Fruit fly (Drosophila melanogaster) whole organism, embryonic: ENCODE data around the gene CG31467.

ENCODE experiments used
- Atf3 ChIP-seq: fragments of 200-800 bp; sonication (Bioruptor generic); optimal IDR thresholded peaks from 3 replicates; lab custom pipeline; 2016; ENCODE audit warnings: missing biosample characterization, missing genetic modification characterization
- B-H2 ChIP-seq: fragments of 200-800 bp; sonication (Bioruptor generic); optimal IDR thresholded peaks from 2 replicates; lab custom pipeline; 2018; ENCODE audit warnings: missing biosample characterization, mild to moderate bottlenecking, missing genetic modification characterization
- CG10979 ChIP-seq: fragments of 200-800 bp; sonication (Bioruptor generic); optimal IDR thresholded peaks from 2 replicates; lab custom pipeline; 2018; ENCODE audit warnings: missing biosample characterization, mild to moderate bottlenecking, missing genetic modification characterization, moderate library complexity
- CG11504 ChIP-seq: fragments of 200-800 bp; sonication (Bioruptor generic); optimal IDR thresholded peaks from 3 replicates; lab custom pipeline; 2019; ENCODE audit warnings: missing biosample characterization, mild to moderate bottlenecking, missing genetic modification characterization, moderate library complexity
- CG12155 ChIP-seq: fragments of 200-800 bp; sonication (Bioruptor generic); optimal IDR thresholded peaks from 3 replicates; lab custom pipeline; 2016; ENCODE audit warnings: missing biosample characterization, missing genetic modification characterization
- CG12391 ChIP-seq: fragments of 200-800 bp; sonication (Bioruptor generic); optimal IDR thresholded peaks from 3 replicates; lab custom pipeline; 2018; ENCODE audit warnings: missing biosample characterization, mild to moderate bottlenecking, missing genetic modification characterization, moderate library complexity
- CG13123 ChIP-seq: fragments of 200-800 bp; sonication (Bioruptor generic); optimal IDR thresholded peaks from 2 replicates; lab custom pipeline; 2016; ENCODE audit warnings: missing biosample characterization, missing genetic modification characterization
- CG13287 ChIP-seq: fragments of 200-800 bp; sonication (Bioruptor generic); IDR thresholded peaks from 2 replicates; pipeline ENCODE4 v1.3.6; 2022; ENCODE audit warnings: missing biosample characterization, missing genetic modification characterization; ENCODE audit not compliant: partially characterized antibody
- CG15011 ChIP-seq: fragments of 200-800 bp; sonication (Bioruptor generic); optimal IDR thresholded peaks from 3 replicates; lab custom pipeline; 2018; ENCODE audit warnings: missing biosample characterization, mild to moderate bottlenecking, missing genetic modification characterization
- CG2202 ChIP-seq: fragments of 200-800 bp; sonication (Bioruptor generic); optimal IDR thresholded peaks from 2 replicates; lab custom pipeline; 2018; ENCODE audit warnings: missing biosample characterization, mild to moderate bottlenecking, missing genetic modification characterization
- CG31388 ChIP-seq: fragments of 200-800 bp; sonication (Bioruptor generic); optimal IDR thresholded peaks from 2 replicates; lab custom pipeline; 2016; ENCODE audit warnings: missing biosample characterization, missing genetic modification characterization
- CG3281 ChIP-seq: fragments of 200-800 bp; sonication (Bioruptor generic); optimal IDR thresholded peaks from 3 replicates; lab custom pipeline; 2017; ENCODE audit warnings: missing biosample characterization, mild to moderate bottlenecking, missing genetic modification characterization
- CG3847 ChIP-seq: fragments of 200-800 bp; sonication (Bioruptor generic); IDR thresholded peaks from 2 replicates; pipeline ENCODE4 v1.3.6; 2022; ENCODE audit warnings: missing biosample characterization, missing genetic modification characterization
- CG4617 ChIP-seq: fragments of 200-800 bp; sonication (Bioruptor generic); optimal IDR thresholded peaks from 3 replicates; lab custom pipeline; 2016; ENCODE audit warnings: missing biosample characterization, missing genetic modification characterization, borderline replicate concordance
- CG7556 ChIP-seq: fragments of 200-800 bp; sonication (Bioruptor generic); optimal IDR thresholded peaks from 2 replicates; lab custom pipeline; 2017; ENCODE audit warnings: missing biosample characterization, mild to moderate bottlenecking, missing genetic modification characterization
- CG9437 ChIP-seq: fragments of 200-800 bp; sonication (Bioruptor generic); optimal IDR thresholded peaks from 2 replicates; lab custom pipeline; 2018; ENCODE audit warnings: missing biosample characterization, mild to moderate bottlenecking, missing genetic modification characterization
- CG9727 ChIP-seq: fragments of 200-800 bp; sonication (Bioruptor generic); optimal IDR thresholded peaks from 3 replicates; lab custom pipeline; 2017; ENCODE audit warnings: missing biosample characterization, mild to moderate bottlenecking, missing genetic modification characterization
- CHES-1-like ChIP-seq: fragments of 200-800 bp; sonication (Bioruptor generic); optimal IDR thresholded peaks from 2 replicates; lab custom pipeline; 2016; ENCODE audit warnings: missing biosample characterization, missing genetic modification characterization
- Chrac-16 ChIP-seq: fragments of 200-800 bp; sonication (Bioruptor generic); optimal IDR thresholded peaks from 3 replicates; lab custom pipeline; 2016; ENCODE audit warnings: missing biosample characterization, missing genetic modification characterization
- D19A ChIP-seq: fragments of 200-800 bp; optimal IDR thresholded peaks from 3 replicates; lab custom pipeline; 2019; ENCODE audit warnings: missing biosample characterization, mild to moderate bottlenecking, missing genetic modification characterization, moderate library complexity
- Dbx ChIP-seq: fragments of 200-800 bp; sonication (Bioruptor generic); IDR thresholded peaks from 3 replicates; pipeline ENCODE4 v1.3.6; 2022; ENCODE audit warnings: missing biosample characterization, missing genetic modification characterization
- Dp ChIP-seq: fragments of 200-800 bp; sonication (Bioruptor generic); optimal IDR thresholded peaks from 2 replicates; lab custom pipeline; 2018; ENCODE audit warnings: missing biosample characterization, mild to moderate bottlenecking, missing genetic modification characterization, moderate library complexity
- E2f2 ChIP-seq: fragments of 200-800 bp; sonication (Bioruptor generic); IDR thresholded peaks from 2 replicates; pipeline ENCODE4 v1.3.6; 2022; ENCODE audit warnings: missing biosample characterization, missing genetic modification characterization
- GATAe ChIP-seq: fragments of 200-800 bp; sonication (Bioruptor generic); conservative IDR thresholded peaks from 2 replicates; pipeline ENCODE4 v1.3.6; 2022; ENCODE audit warnings: missing biosample characterization, missing genetic modification characterization
- HLH54F ChIP-seq: fragments of 200-800 bp; sonication (Bioruptor generic); optimal IDR thresholded peaks from 3 replicates; lab custom pipeline; 2016; ENCODE audit warnings: missing biosample characterization, missing genetic modification characterization
- HmgZ ChIP-seq: fragments of 200-800 bp; sonication (Bioruptor generic); optimal IDR thresholded peaks from 2 replicates; lab custom pipeline; 2018; ENCODE audit warnings: missing biosample characterization, mild to moderate bottlenecking, missing genetic modification characterization
- Lpt ChIP-seq: fragments of >200 bp; optimal IDR thresholded peaks from 2 replicates; lab custom pipeline; 2018; ENCODE audit warnings: missing biosample characterization, missing genetic modification characterization
- Nf-YC ChIP-seq: fragments of 200-800 bp; optimal IDR thresholded peaks from 3 replicates; lab custom pipeline; 2019; ENCODE audit warnings: missing biosample characterization, mild to moderate bottlenecking, missing genetic modification characterization, moderate library complexity
- NfI ChIP-seq: fragments of 200-800 bp; sonication (Bioruptor generic); optimal IDR thresholded peaks from 3 replicates; lab custom pipeline; 2018; ENCODE audit warnings: missing biosample characterization, mild to moderate bottlenecking, missing genetic modification characterization, moderate library complexity
- Oaz ChIP-seq: fragments of 200-800 bp; sonication (Bioruptor generic); IDR thresholded peaks from 2 replicates; pipeline ENCODE4 v1.3.6; 2022; ENCODE audit warnings: missing biosample characterization, missing genetic modification characterization
- PHDP ChIP-seq: fragments of 200-800 bp; sonication (Bioruptor generic); optimal IDR thresholded peaks from 3 replicates; lab custom pipeline; 2018; ENCODE audit warnings: missing biosample characterization, mild to moderate bottlenecking, missing genetic modification characterization, moderate library complexity
- Side ChIP-seq: fragments of 200-800 bp; sonication (Bioruptor generic); optimal IDR thresholded peaks from 2 replicates; lab custom pipeline; 2016; ENCODE audit warnings: missing biosample characterization, missing genetic modification characterization
- Stat92E ChIP-seq, 3 experiments: fragments of >200 bp in 2 of 3; fragments of 200-800 bp in 1 of 3; sonication (Bioruptor generic) in 1 of 3; optimal IDR thresholded peaks; 2 replicates each; lab custom pipeline; 2017 to 2019; ENCODE audit warnings: missing biosample characterization in 3 of 3, missing genetic modification characterization in 3 of 3, mild to moderate bottlenecking in 1 of 3, moderate library complexity in 1 of 3
- amos ChIP-seq: fragments of 200-800 bp; sonication (Bioruptor generic); IDR thresholded peaks from 2 replicates; pipeline ENCODE4 v1.3.6; 2022; ENCODE audit warnings: missing biosample characterization, missing genetic modification characterization; ENCODE audit not compliant: partially characterized antibody
- ase ChIP-seq: fragments of 200-800 bp; sonication (Bioruptor generic); IDR thresholded peaks from 3 replicates; pipeline ENCODE4 v1.3.6; 2022; ENCODE audit warnings: missing biosample characterization, missing genetic modification characterization
- corto ChIP-seq: fragments of 200-800 bp; sonication (Bioruptor generic); optimal IDR thresholded peaks from 2 replicates; lab custom pipeline; 2016; ENCODE audit warnings: missing biosample characterization, mild to moderate bottlenecking, missing genetic modification characterization, moderate library complexity
- dan ChIP-seq: fragments of 200-800 bp; sonication (Bioruptor generic); IDR thresholded peaks from 2 replicates; pipeline ENCODE4 v1.3.6; 2022; ENCODE audit warnings: missing biosample characterization, missing genetic modification characterization
- disco-r ChIP-seq: fragments of 200-800 bp; sonication (Bioruptor generic); optimal IDR thresholded peaks from 2 replicates; lab custom pipeline; 2016; ENCODE audit warnings: missing biosample characterization, missing genetic modification characterization
- dpn ChIP-seq, 2 experiments: fragments of 200-800 bp; sonication (Bioruptor generic); optimal IDR thresholded peaks; 3 replicates each; lab custom pipeline; 2016; ENCODE audit warnings: missing biosample characterization in 2 of 2, missing genetic modification characterization in 2 of 2
- exex ChIP-seq: fragments of 200-800 bp; sonication (Bioruptor generic); optimal IDR thresholded peaks from 4 replicates; lab custom pipeline; 2018; ENCODE audit warnings: missing biosample characterization, mild to moderate bottlenecking, missing genetic modification characterization, moderate library complexity
- fd3F ChIP-seq: fragments of 200-800 bp; sonication (Bioruptor generic); optimal IDR thresholded peaks from 2 replicates; lab custom pipeline; 2018; ENCODE audit warnings: missing biosample characterization, mild to moderate bottlenecking, missing genetic modification characterization, moderate library complexity
- fu2 ChIP-seq: fragments of 200-800 bp; sonication (Bioruptor generic); optimal IDR thresholded peaks from 2 replicates; lab custom pipeline; 2016; ENCODE audit warnings: missing biosample characterization, missing genetic modification characterization
- gfzf ChIP-seq: fragments of 200-800 bp; sonication (Bioruptor generic); optimal IDR thresholded peaks from 2 replicates; lab custom pipeline; 2016; ENCODE audit warnings: missing biosample characterization, mild to moderate bottlenecking, missing genetic modification characterization, moderate library complexity
- grau ChIP-seq: fragments of 200-800 bp; optimal IDR thresholded peaks from 3 replicates; lab custom pipeline; 2019; ENCODE audit warnings: missing biosample characterization, mild to moderate bottlenecking, missing genetic modification characterization, moderate library complexity
- hbn ChIP-seq: fragments of 200-800 bp; sonication (Bioruptor generic); IDR thresholded peaks from 2 replicates; pipeline ENCODE4 v1.3.6; 2022; ENCODE audit warnings: missing biosample characterization, missing genetic modification characterization; ENCODE audit not compliant: partially characterized antibody
- jigr1 ChIP-seq: fragments of 200-800 bp; sonication (Bioruptor generic); IDR thresholded peaks from 3 replicates; pipeline ENCODE4 v1.3.6; 2022; ENCODE audit warnings: missing biosample characterization, missing genetic modification characterization
- lmd ChIP-seq: fragments of 200-800 bp; sonication (Bioruptor generic); IDR thresholded peaks from 2 replicates; pipeline ENCODE4 v1.3.6; 2022; ENCODE audit warnings: missing biosample characterization, missing genetic modification characterization
- nmo ChIP-seq: fragments of 200-800 bp; sonication (Bioruptor generic); optimal IDR thresholded peaks from 2 replicates; lab custom pipeline; 2018; ENCODE audit warnings: missing biosample characterization, mild to moderate bottlenecking, missing genetic modification characterization, moderate library complexity
- pho ChIP-seq: fragments of 200-800 bp; sonication (Bioruptor generic); optimal IDR thresholded peaks from 2 replicates; lab custom pipeline; 2016; ENCODE audit warnings: missing biosample characterization, missing genetic modification characterization
- trem ChIP-seq: fragments of 200-800 bp; optimal IDR thresholded peaks from 3 replicates; lab custom pipeline; 2019; ENCODE audit warnings: missing biosample characterization, mild to moderate bottlenecking, missing genetic modification characterization, moderate library complexity
- ttk ChIP-seq: fragments of 200-800 bp; sonication (Bioruptor generic); IDR thresholded peaks from 2 replicates; pipeline ENCODE4 v2.1.2; 2022; ENCODE audit warnings: missing biosample characterization, missing genetic modification characterization

The CG31467 gene

DNA sequence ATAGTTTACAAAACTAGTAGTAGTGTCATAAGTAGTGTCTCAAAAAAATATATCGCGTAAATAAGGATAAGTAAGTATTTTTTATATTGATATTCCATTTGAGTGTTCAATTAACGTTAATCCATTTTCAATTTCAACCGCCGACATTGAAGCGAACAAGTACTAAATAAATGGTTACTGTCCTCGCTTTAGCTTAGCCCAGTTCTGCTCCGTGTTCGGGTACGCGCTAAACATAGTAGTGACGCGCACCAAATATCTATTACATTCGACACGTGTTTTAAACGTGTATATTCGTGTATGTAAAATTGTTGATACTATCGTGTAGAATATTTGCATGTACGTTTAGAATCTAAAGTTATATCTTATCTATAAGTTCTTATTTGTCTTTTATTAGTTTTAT, 31.6 kb downstream of the CG31467 start (continued):
- peak; percentile 32 for TF ChIP-seq B-H2 (GFP tag; lab: Kevin White, UChicago)
- no peak for TF ChIP-seq CG2202 (tag; lab: Kevin White, UChicago)
- peak; percentile 26 for TF ChIP-seq CHES-1-like (GFP tag; lab: Kevin White, UChicago)
- TF ChIP-seq CG10979: peak; percentile 35
- peak; percentile 30 for TF ChIP-seq CG12391 (tag; lab: Kevin White, UChicago)
- peak; percentile 93 for TF ChIP-seq HmgZ
- peak; percentile 35 for TF ChIP-seq grau (tag; lab: Kevin White, UChicago)
- peak; percentile 92 for TF ChIP-seq CG13287 (GFP tag; lab: Robert Waterston, UW)
- no peak for TF ChIP-seq D19A (tag; lab: Kevin White, UChicago)
- peak; percentile 22 for TF ChIP-seq exex (tag; lab: Kevin White, UChicago)
- peak; percentile 50 for TF ChIP-seq Side (GFP tag; lab: Kevin White, UChicago)
- TF ChIP-seq trem (tag; lab: Kevin White, UChicago): peak; percentile 76
- peak; percentile 62 for TF ChIP-seq pho
- TF ChIP-seq jigr1 (GFP tag; lab: Robert Waterston, UW): no peak
- TF ChIP-seq CG9727: peak; percentile 35
- TF ChIP-seq nmo (GFP tag; lab: Kevin White, UChicago): peak; percentile 53
- TF ChIP-seq dan (GFP tag; lab: Robert Waterston, UW): no peak
- no peak for TF ChIP-seq Lpt (GFP tag; lab: Kevin White, UChicago)
- TF ChIP-seq GATAe (GFP tag; lab: Robert Waterston, UW): peak; percentile 19; the same call in 1 of the 2 replicates
- no peak for TF ChIP-seq ttk (GFP tag; lab: Robert Waterston, UW)
- peak; percentile 80 for TF ChIP-seq E2f2 (GFP tag; lab: Robert Waterston, UW)
- TF ChIP-seq Oaz (GFP tag; lab: Robert Waterston, UW): no peak
- peak; percentile 43 for TF ChIP-seq CG3281 (GFP tag; lab: Kevin White, UChicago)
- no peak for TF ChIP-seq CG3847
- TF ChIP-seq CG7556 (GFP tag; lab: Kevin White, UChicago): peak; percentile 1
- peak in 1 of 3 experiments; percentile 41 for TF ChIP-seq Stat92E (GFP tag; optimal IDR thresholded peaks at IDR 0.05; lab: Kevin White, UChicago)
- peak; percentile 82 for TF ChIP-seq Dbx (GFP tag; lab: Robert Waterston, UW)
- no peak for TF ChIP-seq corto (GFP tag; lab: Kevin White, UChicago)
- peak; percentile 74 for TF ChIP-seq hbn
- TF ChIP-seq PHDP (tag; lab: Kevin White, UChicago): peak; percentile 31
- TF ChIP-seq Dp (GFP tag; lab: Kevin White, UChicago): peak; percentile 71
- no peak for TF ChIP-seq Atf3 (GFP tag; lab: Kevin White, UChicago)
- TF ChIP-seq CG15011 (GFP tag; lab: Kevin White, UChicago): no peak
- peak; percentile 93 for TF ChIP-seq amos (GFP tag; lab: Robert Waterston, UW)
- peak; percentile 25 for TF ChIP-seq disco-r (GFP tag; lab: Kevin White, UChicago)
- TF ChIP-seq HLH54F (GFP tag; lab: Kevin White, UChicago): peak; percentile 50
- TF ChIP-seq Chrac-16 (GFP tag; lab: Kevin White, UChicago): no peak
- TF ChIP-seq gfzf: peak; percentile 55
- TF ChIP-seq CG9437 (GFP tag; lab: Kevin White, UChicago): no peak
- no peak for TF ChIP-seq CG13123 (GFP tag; lab: Kevin White, UChicago)
- TF ChIP-seq CG11504 (tag; lab: Kevin White, UChicago): peak; percentile 69
- peak; percentile 27 to 66 for TF ChIP-seq dpn (GFP tag; optimal IDR thresholded peaks at IDR 0.05; lab: Kevin White, UChicago)
- TF ChIP-seq ase: no peak
- TF ChIP-seq NfI (GFP tag; lab: Kevin White, UChicago): peak; percentile 1
- TF ChIP-seq fd3F (GFP tag; lab: Kevin White, UChicago): no peak
- TF ChIP-seq CG31388: no peak
- peak; percentile 23 for TF ChIP-seq fu2 (GFP tag; lab: Kevin White, UChicago)
- TF ChIP-seq CG4617: peak; percentile 1
- TF ChIP-seq Nf-YC (tag; lab: Kevin White, UChicago): peak; percentile 43
- TF ChIP-seq CG12155 (GFP tag; lab: Kevin White, UChicago): peak; percentile 15
- TF ChIP-seq lmd (GFP tag; lab: Robert Waterston, UW): no peak
